Worm (Caenorhabditis elegans) whole organism, dauer: ENCODE results near the gene R12C12.7.
"Not testable (repeated sequence)": the region's sequence is repeated elsewhere in the genome, so short reads cannot be mapped to it uniquely, and the experiment has no call there.

Experiments used
- unc-62 ChIP-seq: sonication (generic microtip); optimal IDR thresholded peaks from 2 replicates; lab custom pipeline; 2017; ENCODE audit warnings: missing biosample characterization, missing genetic modification reagents, missing genetic modification characterization

The R12C12.7 gene

ce11 chrII:6043166-6043565 lies 12.6 kb downstream of the R12C12.7 start, which contains the start of gene R12C12.10:
Gene R12C12.10 (minus strand): TSS chrII:6043266.
- no peak for TF ChIP-seq unc-62 (GFP tag; lab: Kevin White, UChicago)

- no peak for TF ChIP-seq unc-62 (GFP tag; lab: Kevin White, UChicago)
These were observed 24.7 kb downstream of the R12C12.7 start, which contains the start of gene frpr-16 for ce11 chrII:6031106-6031505. Gene frpr-16 (minus strand): TSS chrII:6031206.

DNA sequence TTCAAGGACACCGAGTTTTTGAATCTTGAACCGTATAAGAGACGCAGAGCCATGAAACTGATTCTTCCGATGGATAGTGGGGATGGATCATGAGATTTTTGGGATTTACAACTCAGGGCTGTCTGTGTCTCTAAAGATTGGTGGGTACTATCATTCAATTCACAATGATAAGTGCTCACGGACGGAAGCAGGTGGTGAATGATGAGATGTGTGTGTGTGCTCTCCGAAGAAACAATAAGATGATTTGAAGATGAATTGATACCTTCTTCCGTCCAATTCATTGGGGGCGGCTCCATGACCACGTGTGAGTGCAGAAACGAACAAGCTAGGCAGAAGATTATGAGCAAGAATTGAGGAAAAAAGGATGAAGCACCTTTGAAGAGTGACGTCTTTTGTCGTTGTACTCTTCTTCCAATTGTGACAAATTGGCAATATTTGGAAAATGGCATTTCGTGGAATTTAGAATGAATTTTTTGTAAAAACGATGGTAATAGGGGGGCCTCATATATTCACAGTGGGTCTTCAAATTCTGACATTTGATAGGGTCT lies 27.1 kb downstream of the R12C12.7 start:
- no peak for TF ChIP-seq unc-62 (GFP tag; lab: Kevin White, UChicago)

ce11 chrII:6026646-6027045 lies 29.1 kb downstream of the R12C12.7 start:
- no peak for TF ChIP-seq unc-62 (GFP tag; lab: Kevin White, UChicago)

DNA sequence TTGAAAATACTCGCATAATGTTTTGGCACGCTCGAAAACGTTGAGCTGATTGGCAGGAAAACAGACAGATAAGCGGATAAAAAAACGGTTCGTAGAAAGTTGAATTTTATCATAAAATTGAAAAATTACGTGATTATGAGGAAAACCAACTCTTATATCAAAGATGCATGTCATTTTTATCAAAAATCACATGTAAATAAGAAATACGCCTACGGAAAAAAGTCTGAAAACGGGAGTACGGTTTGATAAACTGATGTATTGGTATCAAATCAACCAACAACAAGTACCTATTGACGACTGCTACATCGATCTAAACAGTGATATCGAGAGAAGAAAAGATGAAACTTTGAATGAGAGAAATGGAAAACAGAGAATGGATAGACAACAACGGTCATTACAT lies 30.1 kb downstream of the R12C12.7 start:
- no peak for TF ChIP-seq unc-62 (GFP tag; lab: Kevin White, UChicago)

DNA sequence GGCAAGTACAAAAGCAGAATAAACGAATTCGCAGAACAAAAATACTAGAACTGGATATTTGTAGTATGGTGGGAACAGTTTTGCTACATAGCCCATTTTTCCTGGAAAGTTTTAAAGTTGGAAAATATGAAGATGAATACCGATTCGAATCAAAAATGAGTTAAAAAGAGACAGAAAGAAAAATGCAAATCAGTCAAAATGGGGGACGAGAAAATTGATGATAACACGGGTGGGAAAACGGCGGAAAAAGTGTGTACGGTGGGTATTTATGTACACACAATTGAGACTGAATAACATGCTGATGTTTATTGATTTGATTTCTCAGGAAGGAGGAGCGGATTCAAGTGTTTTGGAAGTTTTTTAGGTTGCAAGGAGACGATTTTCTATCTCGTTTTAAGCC lies 30.9 kb downstream of the R12C12.7 start, which contains the start of gene R12C12.9:
Gene R12C12.9 (minus strand): TSS at position 101 of the 400 bp plus-strand sequence.
- TF ChIP-seq unc-62 (GFP tag; lab: Kevin White, UChicago): no peak

- no peak for TF ChIP-seq unc-62 (GFP tag; lab: Kevin White, UChicago)
These were observed 33.2 kb downstream of the R12C12.7 start for ce11 chrII:6022596-6022995.

DNA sequence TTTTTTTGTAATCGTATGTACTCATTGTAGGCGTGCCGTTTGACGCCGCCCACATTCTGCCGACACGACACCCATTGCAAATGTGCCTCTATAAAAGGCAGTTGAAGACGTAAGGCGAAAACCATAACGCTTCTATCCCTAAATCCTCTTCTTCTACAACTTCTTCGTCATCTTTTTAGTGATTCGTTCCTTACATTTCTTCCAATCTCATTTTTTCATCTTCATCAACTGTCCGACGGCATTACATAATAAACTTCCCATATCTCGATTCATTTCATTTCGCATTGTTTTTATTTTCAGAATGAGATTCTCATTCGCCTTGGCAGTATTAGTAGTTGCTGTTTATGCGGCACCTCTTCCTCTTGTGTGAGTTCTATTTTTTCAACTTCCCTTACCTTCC lies 35.4 kb downstream of the R12C12.7 start, which contains the start of gene ZK84.1:
Gene ZK84.1 (plus strand): TSS at position 301 of the 400 bp plus-strand sequence.
- no peak for TF ChIP-seq unc-62 (GFP tag; lab: Kevin White, UChicago)

- no peak for TF ChIP-seq unc-62 (GFP tag; lab: Kevin White, UChicago)
These were observed 39.4 kb downstream of the R12C12.7 start, which contains the start of gene ZK84.5 for ce11 chrII:6016410-6016809. Gene ZK84.5 (minus strand): TSS chrII:6016510.

DNA sequence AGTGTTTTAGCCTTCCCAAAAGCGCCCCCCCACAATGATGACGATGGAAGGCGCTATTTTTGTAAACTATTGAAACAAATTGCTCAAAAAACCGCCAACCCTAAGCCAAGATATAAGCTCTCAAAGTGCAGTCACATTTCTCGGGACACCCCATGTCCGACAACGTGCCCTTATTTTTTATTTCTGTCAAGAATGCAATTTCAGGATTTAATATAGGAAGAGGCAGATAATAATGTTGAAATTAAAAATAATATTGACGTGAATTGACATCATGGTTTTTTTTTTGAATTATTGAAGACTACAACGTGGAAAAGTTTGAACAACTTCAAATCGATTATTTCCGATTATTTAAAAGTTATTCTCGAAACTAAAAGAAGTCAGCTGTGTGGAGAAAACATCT lies 41.7 kb downstream of the R12C12.7 start, which contains the start of gene ZK84.2:
Gene ZK84.2 (plus strand): TSS at position 301 of the 400 bp plus-strand sequence.
- TF ChIP-seq unc-62 (GFP tag; lab: Kevin White, UChicago): not testable (repeated sequence)

DNA sequence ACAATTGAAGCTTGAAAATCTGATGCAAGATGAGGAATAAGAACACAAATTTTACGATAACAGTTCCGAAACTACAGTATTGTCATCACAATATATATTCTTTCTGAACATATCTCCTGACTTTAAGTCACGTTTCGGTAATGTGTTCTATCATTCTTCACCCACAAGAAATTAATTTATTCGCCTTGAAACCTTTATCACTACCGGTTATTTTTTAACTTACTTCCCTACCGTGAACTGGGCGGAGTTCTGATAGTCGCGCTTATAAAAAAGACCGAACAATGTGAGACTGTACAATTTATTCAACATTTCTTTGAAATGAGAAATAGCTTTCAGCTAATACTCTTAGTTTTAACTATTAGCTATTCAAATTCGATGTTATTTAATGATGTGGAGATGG lies 45.2 kb downstream of the R12C12.7 start, which contains the start of gene ins-20:
Gene ins-20 (plus strand): TSS at position 301 of the 400 bp plus-strand sequence.
- no peak for TF ChIP-seq unc-62 (GFP tag; lab: Kevin White, UChicago)

ce11 chrII:6008887-6009286 lies 46.9 kb downstream of the R12C12.7 start, which contains the start of gene ZK84.4:
Gene ZK84.4 (minus strand): TSS chrII:6008987.
- not testable (repeated sequence) for TF ChIP-seq unc-62 (GFP tag; lab: Kevin White, UChicago)
